Worm (Caenorhabditis elegans) whole organism, L1 larva: Measurements from ENCODE around the gene C35D10.6.

Experiments used
- C16A3.4 ChIP-seq: fragments of 150-350 bp; optimal IDR thresholded peaks from 2 replicates; lab custom pipeline; 2014; ENCODE audit warnings: missing biosample characterization, missing genetic modification characterization
- Y116A8C.19 ChIP-seq: sonication (generic microtip); optimal IDR thresholded peaks from 2 replicates; lab custom pipeline; 2016; ENCODE audit warnings: missing compliant biosample characterization, missing genetic modification characterization, borderline replicate concordance
- aly-2 ChIP-seq: fragments of 150-350 bp; optimal IDR thresholded peaks from 2 replicates; lab custom pipeline; 2014; ENCODE audit warnings: missing biosample characterization, missing genetic modification characterization
- ama-1 ChIP-seq: fragments of 150-350 bp; optimal IDR thresholded peaks from 2 replicates; lab custom pipeline; 2014
- blmp-1 ChIP-seq: fragments of 150-350 bp; optimal IDR thresholded peaks from 2 replicates; lab custom pipeline; 2014; ENCODE audit warnings: missing biosample characterization, missing genetic modification characterization
- ceh-63 ChIP-seq: fragments of 200-800 bp; sonication (Bioruptor generic); optimal IDR thresholded peaks from 2 replicates; lab custom pipeline; 2018; ENCODE audit warnings: mild to moderate bottlenecking, missing genetic modification characterization, missing compliant biosample characterization
- ceh-88 ChIP-seq: fragments of 200-800 bp; sonication (Bioruptor generic); IDR thresholded peaks from 2 replicates; pipeline ENCODE4 v1.3.6; 2022; ENCODE audit warnings: missing genetic modification characterization, missing compliant biosample characterization
- dpl-1 ChIP-seq, 3 experiments: fragments of 150-350 bp in 2 of 3; sonication (generic microtip) in 1 of 3; optimal IDR thresholded peaks; 2 replicates each; lab custom pipeline; 2014 to 2017; ENCODE audit warnings: missing biosample characterization in 3 of 3, missing genetic modification characterization in 3 of 3, missing genetic modification reagents in 3 of 3
- dsc-1 ChIP-seq: sonication (generic microtip); optimal IDR thresholded peaks from 2 replicates; lab custom pipeline; 2016; ENCODE audit warnings: mild to moderate bottlenecking, missing genetic modification characterization, missing compliant biosample characterization
- efl-1 ChIP-seq, 4 experiments: fragments of 150-350 bp; optimal IDR thresholded peaks in 3 of 4; peaks in 1 of 4; 1 replicate in 1 of 4; 2 replicates in 3 of 4; lab custom pipeline; 2014; ENCODE audit warnings: missing biosample characterization in 2 of 4, missing genetic modification characterization in 2 of 4, missing genetic modification reagents in 2 of 4
- egl-13 ChIP-seq: sonication (generic microtip); optimal IDR thresholded peaks from 2 replicates; lab custom pipeline; 2016; ENCODE audit warnings: missing genotype, missing genetic modification reagents, missing genetic modification characterization, missing compliant biosample characterization
- elt-2 ChIP-seq: sonication (generic microtip); optimal IDR thresholded peaks from 2 replicates; lab custom pipeline; 2016; ENCODE audit warnings: missing genetic modification characterization, mild to moderate bottlenecking, inconsistent platforms, missing compliant biosample characterization, missing genetic modification reagents
- elt-3 ChIP-seq, 6 experiments: fragments of 150-350 bp in 1 of 6; sonication (generic microtip); optimal IDR thresholded peaks; 2 replicates each; lab custom pipeline; 2017 to 2018; ENCODE audit warnings: missing biosample characterization in 6 of 6, missing genetic modification characterization in 6 of 6, inconsistent platforms in 1 of 6
- ets-5 ChIP-seq: fragments of 200-800 bp; sonication (Bioruptor generic); IDR thresholded peaks from 2 replicates; pipeline ENCODE4 v1.3.6; 2022; ENCODE audit warnings: missing genetic modification characterization, missing compliant biosample characterization
- fkh-8 ChIP-seq: sonication (generic microtip); optimal IDR thresholded peaks from 2 replicates; lab custom pipeline; 2016; ENCODE audit warnings: mild to moderate bottlenecking, missing genetic modification characterization, missing compliant biosample characterization
- fos-1 ChIP-seq: fragments of 150-350 bp; optimal IDR thresholded peaks from 2 replicates; lab custom pipeline; 2014; ENCODE audit warnings: missing biosample characterization, missing genetic modification characterization
- hpl-2 ChIP-seq: fragments of 150-350 bp; optimal IDR thresholded peaks from 2 replicates; lab custom pipeline; 2014; ENCODE audit warnings: missing biosample characterization, missing genetic modification reagents, missing genetic modification characterization
- irx-1 ChIP-seq: sonication (generic microtip); optimal IDR thresholded peaks from 2 replicates; lab custom pipeline; 2016; ENCODE audit warnings: missing genetic modification characterization, missing compliant biosample characterization
- isw-1 ChIP-seq: fragments of 200-800 bp; sonication (Bioruptor generic); IDR thresholded peaks from 2 replicates; pipeline ENCODE4 v1.3.6; 2022; ENCODE audit warnings: missing genetic modification characterization, missing compliant biosample characterization
- jun-1 ChIP-seq: fragments of 150-350 bp; optimal IDR thresholded peaks from 2 replicates; lab custom pipeline; 2014; ENCODE audit warnings: missing biosample characterization, missing genetic modification reagents, missing genetic modification characterization
- lin-14 ChIP-seq: fragments of 200-800 bp; sonication (Bioruptor generic); optimal IDR thresholded peaks from 2 replicates; lab custom pipeline; 2018; ENCODE audit warnings: mild to moderate bottlenecking, missing genetic modification characterization, moderate library complexity, missing compliant biosample characterization
- lin-15B ChIP-seq: fragments of 150-350 bp; sonication (generic microtip); optimal IDR thresholded peaks from 3 replicates; lab custom pipeline; 2014; ENCODE audit warnings: missing biosample characterization, missing genetic modification characterization
- lir-3 ChIP-seq: sonication (generic microtip); optimal IDR thresholded peaks from 2 replicates; lab custom pipeline; 2016; ENCODE audit warnings: mild to moderate bottlenecking, missing genetic modification characterization, moderate library complexity, missing compliant biosample characterization; ENCODE audit not compliant: poor library complexity
- mdl-1 ChIP-seq, 2 experiments: fragments of 150-350 bp; optimal IDR thresholded peaks; 2 replicates each; lab custom pipeline; 2014 to 2017; ENCODE audit warnings: missing biosample characterization in 2 of 2, missing genetic modification characterization in 2 of 2, inconsistent platforms in 1 of 2
- mef-2 ChIP-seq: fragments of 150-350 bp; optimal IDR thresholded peaks from 2 replicates; lab custom pipeline; 2014; ENCODE audit warnings: missing biosample characterization, missing genetic modification characterization
- mep-1 ChIP-seq: fragments of 150-350 bp; optimal IDR thresholded peaks from 2 replicates; lab custom pipeline; 2014; ENCODE audit warnings: missing biosample characterization, missing genetic modification characterization
- nhr-11 ChIP-seq: fragments of 150-350 bp; optimal IDR thresholded peaks from 2 replicates; lab custom pipeline; 2014; ENCODE audit warnings: missing biosample characterization, missing genetic modification characterization
- nhr-12 ChIP-seq: sonication (generic microtip); optimal IDR thresholded peaks from 2 replicates; lab custom pipeline; 2017; ENCODE audit warnings: missing biosample characterization, missing genetic modification characterization
- nhr-19 ChIP-seq: fragments of 200-800 bp; sonication (Bioruptor generic); conservative IDR thresholded peaks from 2 replicates; pipeline ENCODE4 v1.3.6; 2022; ENCODE audit warnings: missing genetic modification characterization, missing compliant biosample characterization
- nhr-20 ChIP-seq: sonication (generic microtip); optimal IDR thresholded peaks from 2 replicates; lab custom pipeline; 2016; ENCODE audit warnings: mild to moderate bottlenecking, missing genetic modification characterization, missing compliant biosample characterization
- nhr-28 ChIP-seq: fragments of 150-350 bp; optimal IDR thresholded peaks from 2 replicates; lab custom pipeline; 2014; ENCODE audit warnings: missing biosample characterization, missing genetic modification characterization
- nhr-47 ChIP-seq: sonication (generic microtip); optimal IDR thresholded peaks from 2 replicates; lab custom pipeline; 2016; ENCODE audit warnings: mild to moderate bottlenecking, missing genetic modification characterization, moderate library complexity, missing compliant biosample characterization
- nhr-71 ChIP-seq: sonication (generic microtip); optimal IDR thresholded peaks from 2 replicates; lab custom pipeline; 2016; ENCODE audit warnings: mild to moderate bottlenecking, missing genetic modification characterization, moderate library complexity, missing compliant biosample characterization
- nhr-85 ChIP-seq: sonication (generic microtip); peaks from one replicate; lab custom pipeline; 2016; ENCODE audit warnings: missing genetic modification characterization, inconsistent platforms, missing compliant biosample characterization
- nhr-90 ChIP-seq: sonication (generic microtip); optimal IDR thresholded peaks from 2 replicates; lab custom pipeline; 2016; ENCODE audit warnings: mild to moderate bottlenecking, missing genetic modification characterization, missing compliant biosample characterization; ENCODE audit not compliant: poor library complexity
- pag-3 ChIP-seq: sonication (generic microtip); optimal IDR thresholded peaks from 2 replicates; lab custom pipeline; 2017; ENCODE audit warnings: missing genetic modification characterization, mild to moderate bottlenecking, missing compliant biosample characterization, antibody characterized with exemption, borderline replicate concordance; ENCODE audit not compliant: insufficient read depth
- skn-1 ChIP-seq: fragments of 150-350 bp; optimal IDR thresholded peaks from 2 replicates; lab custom pipeline; 2014; ENCODE audit warnings: missing biosample characterization, missing genetic modification characterization
- snu-23 ChIP-seq: sonication (generic microtip); optimal IDR thresholded peaks from 2 replicates; lab custom pipeline; 2016; ENCODE audit warnings: missing genetic modification characterization, missing compliant biosample characterization
- swsn-7 ChIP-seq: sonication (generic microtip); optimal IDR thresholded peaks from 2 replicates; lab custom pipeline; 2016; ENCODE audit warnings: missing genetic modification characterization, missing compliant biosample characterization
- tlp-1 ChIP-seq: fragments of 150-350 bp; optimal IDR thresholded peaks from 2 replicates; lab custom pipeline; 2014; ENCODE audit warnings: missing biosample characterization, missing genetic modification characterization
- unc-130 ChIP-seq: fragments of 150-350 bp; optimal IDR thresholded peaks from 2 replicates; lab custom pipeline; 2017; ENCODE audit warnings: missing biosample characterization, missing genetic modification characterization, inconsistent platforms
- unc-30 ChIP-seq: sonication (generic microtip); optimal IDR thresholded peaks from 2 replicates; lab custom pipeline; 2017; ENCODE audit warnings: missing biosample characterization, missing genetic modification characterization
- unc-86 ChIP-seq: sonication (generic microtip); optimal IDR thresholded peaks from 2 replicates; lab custom pipeline; 2016; ENCODE audit warnings: missing genetic modification characterization, missing compliant biosample characterization
- vab-15 ChIP-seq: sonication (generic microtip); optimal IDR thresholded peaks from 2 replicates; lab custom pipeline; 2017; ENCODE audit warnings: missing genotype, mild to moderate bottlenecking, missing genetic modification characterization, missing compliant biosample characterization
- xbp-1 ChIP-seq: sonication (generic microtip); optimal IDR thresholded peaks from 2 replicates; lab custom pipeline; 2016; ENCODE audit warnings: missing genetic modification characterization, missing compliant biosample characterization
- zag-1 ChIP-seq: fragments of 150-350 bp; optimal IDR thresholded peaks from 2 replicates; lab custom pipeline; 2014; ENCODE audit warnings: missing biosample characterization, missing genetic modification characterization
- ztf-11 ChIP-seq, 2 experiments: sonication (generic microtip); optimal IDR thresholded peaks; 2 replicates each; lab custom pipeline; 2016 to 2017; ENCODE audit warnings: missing genetic modification characterization in 2 of 2, missing biosample characterization in 1 of 2, missing compliant biosample characterization in 1 of 2

C35D10.6 gene

ce11 chrIII:4856109-4856508 is 3.0 kb upstream of the C35D10.6 start, which contains the start of gene C35D10.7:
C35D10.7 (plus strand) TSS chrIII:4856193.
- TF ChIP-seq elt-2 (tag; lab: Kevin White, UChicago), result no peak
- no peak for TF ChIP-seq Y116A8C.19 (tag; lab: Kevin White, UChicago)
- no peak for TF ChIP-seq vab-15 (tag; lab: Kevin White, UChicago)
- TF ChIP-seq mdl-1 (tag; optimal IDR thresholded peaks at IDR 0.05; lab: Kevin White, UChicago), result no peak
- no peak for TF ChIP-seq lin-14 (GFP tag; lab: Kevin White, UChicago)
- TF ChIP-seq unc-86 (tag; lab: Kevin White, UChicago), result no peak
- TF ChIP-seq fkh-8 (tag; lab: Kevin White, UChicago), result no peak
- no peak for TF ChIP-seq ets-5 (GFP tag; lab: Robert Waterston, UW)
- TF ChIP-seq mep-1 (tag; lab: Kevin White, UChicago), result no peak
- no peak for TF ChIP-seq xbp-1 (tag; lab: Kevin White, UChicago)
- TF ChIP-seq ceh-88 (GFP tag; lab: Robert Waterston, UW), result no peak
- TF ChIP-seq irx-1, result no peak
- no peak for TF ChIP-seq snu-23
- TF ChIP-seq swsn-7 (tag; lab: Kevin White, UChicago), result no peak
- no peak for TF ChIP-seq lir-3 (tag; lab: Kevin White, UChicago)
- no peak for TF ChIP-seq C16A3.4 (tag; lab: Kevin White, UChicago)

ce11 chrIII:4856992-4857391 is 2.1 kb upstream of the C35D10.6 start:
- TF ChIP-seq ceh-63 (no peak), tlp-1 (tag; lab: Kevin White, UChicago) (no peak), snu-23 (no peak), nhr-11 (tag; lab: Kevin White, UChicago) (no peak), lir-3 (tag; lab: Kevin White, UChicago) (no peak), pag-3 (tag; lab: Kevin White, UChicago) (no peak), nhr-28 (no peak), nhr-12 (tag; lab: Kevin White, UChicago) (no peak), mdl-1 (tag; optimal IDR thresholded peaks at IDR 0.05; lab: Kevin White, UChicago) (no peak), skn-1 (no peak), C16A3.4 (tag; lab: Kevin White, UChicago) (no peak), jun-1 (tag; lab: Kevin White, UChicago) (no peak), elt-3 (tag; optimal IDR thresholded peaks at IDR 0.05; lab: Kevin White, UChicago) (no peak), isw-1 (GFP tag; lab: Robert Waterston, UW) (no peak), ztf-11 (tag; optimal IDR thresholded peaks at IDR 0.05; lab: Kevin White, UChicago) (no peak)

- TF ChIP-seq nhr-85 (no peak), mef-2 (tag; lab: Kevin White, UChicago) (no peak), snu-23 (peak; percentile 4), unc-130 (tag; lab: Kevin White, UChicago) (no peak), irx-1 (peak; percentile 33), efl-1 (optimal IDR thresholded peaks at IDR 0.05; lab: Kevin White, UChicago) (no peak), efl-1 (GFP tag; optimal IDR thresholded peaks at IDR 0.05 in 1 of 2; lab: Kevin White, UChicago) (peak in 1 of 2 experiments; percentile 27), aly-2 (tag; lab: Kevin White, UChicago) (no peak), dpl-1 (GFP tag; optimal IDR thresholded peaks at IDR 0.05; lab: Kevin White, UChicago) (peak in 2 of 3 experiments; percentile 4 to 17), swsn-7 (tag; lab: Kevin White, UChicago) (no peak), isw-1 (GFP tag; lab: Robert Waterston, UW) (no peak), blmp-1 (tag; lab: Kevin White, UChicago) (no peak), fos-1 (tag; lab: Kevin White, UChicago) (no peak), unc-30 (tag; lab: Kevin White, UChicago) (no peak), ceh-63 (no peak), dsc-1 (tag; lab: Kevin White, UChicago) (peak; percentile 7), jun-1 (tag; lab: Kevin White, UChicago) (no peak), lir-3 (tag; lab: Kevin White, UChicago) (peak; percentile 62), nhr-20 (tag; lab: Kevin White, UChicago) (peak; percentile 12), nhr-19 (no peak), nhr-47 (tag; lab: Kevin White, UChicago) (peak; percentile 42), ama-1 (lab: Kevin White, UChicago) (no peak), nhr-71 (tag; lab: Kevin White, UChicago) (peak; percentile 34), skn-1 (no peak), hpl-2 (GFP tag; lab: Kevin White, UChicago) (no peak), nhr-90 (tag; lab: Kevin White, UChicago) (peak; percentile 48), egl-13 (tag; lab: Kevin White, UChicago) (no peak), lin-15B (tag; lab: Kevin White, UChicago) (no peak), zag-1 (tag; lab: Kevin White, UChicago) (no peak)
Observed at ce11 chrIII:4861744-4862401, 2.7 kb downstream of the C35D10.6 start, which contains the start of the genes C35D10.10 and C35D10.5. C35D10.10 (minus strand) TSS chrIII:4861794. C35D10.5 (plus strand) TSS chrIII:4862351.
